Fruit fly (Drosophila melanogaster) whole organism, embryonic: ENCODE results near the gene Ldh.

Experiments
- BEAF-32 ChIP-seq: fragments of 200-800 bp; sonication (Bioruptor generic); optimal IDR thresholded peaks from 3 replicates; lab custom pipeline; 2017; ENCODE audit warnings: missing biosample characterization, missing genetic modification characterization, mild to moderate bottlenecking, moderate library complexity, missing genetic modification reagents
- CG11456 ChIP-seq: fragments of 200-800 bp; sonication (Bioruptor generic); IDR thresholded peaks from 3 replicates; pipeline ENCODE4 v1.3.6; 2022; ENCODE audit warnings: missing biosample characterization, missing genetic modification characterization
- CG1233 ChIP-seq: fragments of 200-800 bp; sonication (Bioruptor generic); optimal IDR thresholded peaks from 4 replicates; lab custom pipeline; 2018; ENCODE audit warnings: missing biosample characterization, mild to moderate bottlenecking, missing genetic modification characterization
- CG12659 ChIP-seq: fragments of 200-800 bp; sonication (Bioruptor generic); optimal IDR thresholded peaks from 3 replicates; lab custom pipeline; 2017; ENCODE audit warnings: mild to moderate bottlenecking, missing biosample characterization, missing genetic modification reagents, missing genetic modification characterization
- CG12769 ChIP-seq: fragments of 200-800 bp; sonication (Bioruptor generic); optimal IDR thresholded peaks from 2 replicates; lab custom pipeline; 2019; ENCODE audit warnings: missing biosample characterization, mild to moderate bottlenecking, missing genetic modification characterization, moderate library complexity
- CG13775 ChIP-seq: fragments of 200-800 bp; sonication (Bioruptor generic); optimal IDR thresholded peaks from 3 replicates; lab custom pipeline; 2017; ENCODE audit warnings: missing biosample characterization, mild to moderate bottlenecking, missing genetic modification characterization
- CG1647 ChIP-seq: fragments of 200-800 bp; sonication (Bioruptor generic); optimal IDR thresholded peaks from 3 replicates; lab custom pipeline; 2016; ENCODE audit warnings: missing biosample characterization, missing genetic modification characterization
- CG17361 ChIP-seq: fragments of 200-800 bp; sonication (Bioruptor generic); IDR thresholded peaks from 3 replicates; pipeline ENCODE4 v1.3.6; 2022; ENCODE audit warnings: missing biosample characterization, missing genetic modification characterization
- CG18011 ChIP-seq: fragments of 200-800 bp; sonication (Bioruptor generic); optimal IDR thresholded peaks from 2 replicates; lab custom pipeline; 2017; ENCODE audit warnings: missing biosample characterization, missing genetic modification characterization, mild to moderate bottlenecking, moderate library complexity, missing genotype
- CG31365 ChIP-seq: fragments of 200-800 bp; sonication (Bioruptor generic); optimal IDR thresholded peaks from 2 replicates; lab custom pipeline; 2018; ENCODE audit warnings: missing biosample characterization, mild to moderate bottlenecking, missing genetic modification characterization
- CG3163 ChIP-seq: fragments of 200-800 bp; sonication (Bioruptor generic); optimal IDR thresholded peaks from 3 replicates; lab custom pipeline; 2016; ENCODE audit warnings: missing biosample characterization, missing genetic modification characterization
- CG32767 ChIP-seq: fragments of 200-800 bp; sonication (Bioruptor generic); IDR thresholded peaks from 2 replicates; pipeline ENCODE4 v1.3.6; 2022; ENCODE audit warnings: missing biosample characterization, missing genetic modification characterization
- CG6654 ChIP-seq: fragments of 200-800 bp; sonication (Bioruptor generic); optimal IDR thresholded peaks from 2 replicates; lab custom pipeline; 2017; ENCODE audit warnings: missing biosample characterization, mild to moderate bottlenecking, missing genetic modification characterization
- CG6689 ChIP-seq: fragments of 200-800 bp; sonication (Bioruptor generic); IDR thresholded peaks from 2 replicates; pipeline ENCODE4 v1.3.6; 2022; ENCODE audit warnings: missing biosample characterization, missing genetic modification characterization
- CG8924 ChIP-seq: fragments of 200-800 bp; optimal IDR thresholded peaks from 3 replicates; lab custom pipeline; 2019; ENCODE audit warnings: missing biosample characterization, mild to moderate bottlenecking, missing genetic modification characterization, moderate library complexity
- Dad ChIP-seq: fragments of 200-800 bp; sonication (Bioruptor generic); optimal IDR thresholded peaks from 3 replicates; lab custom pipeline; 2016; ENCODE audit warnings: missing biosample characterization, missing genetic modification characterization
- Dll ChIP-seq: fragments of 200-800 bp; sonication (Bioruptor generic); IDR thresholded peaks from 4 replicates; pipeline ENCODE4 v1.3.6; 2022; ENCODE audit warnings: missing biosample characterization, missing genetic modification characterization; ENCODE audit not compliant: partially characterized antibody
- E2f2 ChIP-seq: fragments of 200-800 bp; sonication (Bioruptor generic); IDR thresholded peaks from 2 replicates; pipeline ENCODE4 v1.3.6; 2022; ENCODE audit warnings: missing biosample characterization, missing genetic modification characterization
- Ets65A ChIP-seq: fragments of 200-800 bp; sonication (Bioruptor generic); peaks from one replicate; lab custom pipeline; 2016; ENCODE audit warnings: missing biosample characterization, missing genetic modification characterization
- Ets97D ChIP-seq: fragments of 200-800 bp; sonication (Bioruptor generic); optimal IDR thresholded peaks from 3 replicates; lab custom pipeline; 2016; ENCODE audit warnings: missing biosample characterization, missing genetic modification characterization
- Fer2 ChIP-seq: fragments of 200-800 bp; sonication (Bioruptor generic); optimal IDR thresholded peaks from 2 replicates; lab custom pipeline; 2018; ENCODE audit warnings: missing biosample characterization, mild to moderate bottlenecking, missing genetic modification characterization, moderate library complexity
- H15 ChIP-seq: fragments of 200-800 bp; sonication (Bioruptor generic); IDR thresholded peaks from 3 replicates; pipeline ENCODE4 v1.3.6; 2022; ENCODE audit warnings: missing biosample characterization, missing genetic modification characterization
- Hmx ChIP-seq: fragments of 200-800 bp; sonication (Bioruptor generic); optimal IDR thresholded peaks from 2 replicates; lab custom pipeline; 2016; ENCODE audit warnings: missing biosample characterization, missing genetic modification characterization
- Hr51 ChIP-seq, 2 experiments: fragments of 200-800 bp; sonication (Bioruptor generic); optimal IDR thresholded peaks; 2 replicates in 1 of 2; 3 replicates in 1 of 2; lab custom pipeline; 2016 to 2018; ENCODE audit warnings: missing biosample characterization in 2 of 2, missing genetic modification characterization in 2 of 2, mild to moderate bottlenecking in 1 of 2, moderate library complexity in 1 of 2
- Jarid2 ChIP-seq: fragments of 200-800 bp; sonication (Bioruptor generic); optimal IDR thresholded peaks from 3 replicates; lab custom pipeline; 2017; ENCODE audit warnings: mild to moderate bottlenecking, missing biosample characterization, missing genetic modification reagents, missing genetic modification characterization
- Lhr ChIP-seq: fragments of 200-800 bp; sonication (Bioruptor generic); optimal IDR thresholded peaks from 3 replicates; lab custom pipeline; 2017; ENCODE audit warnings: mild to moderate bottlenecking, missing biosample characterization, missing genetic modification reagents, missing genetic modification characterization
- Lpt ChIP-seq: fragments of >200 bp; optimal IDR thresholded peaks from 2 replicates; lab custom pipeline; 2018; ENCODE audit warnings: missing biosample characterization, missing genetic modification characterization
- Mad ChIP-seq: fragments of 200-800 bp; sonication (Bioruptor generic); optimal IDR thresholded peaks from 2 replicates; lab custom pipeline; 2016; ENCODE audit warnings: missing biosample characterization, missing genetic modification characterization
- Mes4 ChIP-seq: fragments of 200-800 bp; sonication (Bioruptor generic); optimal IDR thresholded peaks from 2 replicates; lab custom pipeline; 2016; ENCODE audit warnings: missing biosample characterization, missing genetic modification characterization
- NK7.1 ChIP-seq: fragments of 200-800 bp; sonication (Bioruptor generic); optimal IDR thresholded peaks from 3 replicates; lab custom pipeline; 2016; ENCODE audit warnings: missing biosample characterization, missing genetic modification characterization
- Nf-YB ChIP-seq: fragments of 200-800 bp; sonication (Bioruptor generic); optimal IDR thresholded peaks from 3 replicates; lab custom pipeline; 2019; ENCODE audit warnings: missing biosample characterization, mild to moderate bottlenecking, missing genetic modification characterization, moderate library complexity
- Sin3A ChIP-seq: fragments of >200 bp; optimal IDR thresholded peaks from 2 replicates; lab custom pipeline; 2018
- Trl ChIP-seq, 3 experiments: fragments of >200 bp in 2 of 3; fragments of 200-800 bp in 1 of 3; sonication (Bioruptor generic) in 1 of 3; optimal IDR thresholded peaks; 2 replicates in 1 of 3; 3 replicates in 2 of 3; lab custom pipeline; 2016 to 2017; ENCODE audit warnings: missing biosample characterization in 1 of 3, missing genetic modification characterization in 1 of 3
- Vsx1 ChIP-seq: fragments of 200-800 bp; sonication (Bioruptor generic); optimal IDR thresholded peaks from 2 replicates; lab custom pipeline; 2017; ENCODE audit warnings: missing biosample characterization, mild to moderate bottlenecking, missing genetic modification characterization, missing genetic modification reagents
- YL-1 ChIP-seq: fragments of 200-800 bp; sonication (Bioruptor generic); optimal IDR thresholded peaks from 3 replicates; lab custom pipeline; 2017; ENCODE audit warnings: missing biosample characterization, mild to moderate bottlenecking, missing genetic modification characterization
- abd-A ChIP-seq: fragments of 200-800 bp; sonication (Bioruptor generic); optimal IDR thresholded peaks from 3 replicates; lab custom pipeline; 2019; ENCODE audit warnings: missing biosample characterization, mild to moderate bottlenecking, missing genetic modification characterization, moderate library complexity
- chif ChIP-seq, 2 experiments: fragments of 200-800 bp; sonication (Bioruptor generic); optimal IDR thresholded peaks; 3 replicates each; lab custom pipeline; 2016; ENCODE audit warnings: missing biosample characterization in 2 of 2, missing genetic modification characterization in 2 of 2
- grn ChIP-seq: fragments of 200-800 bp; sonication (Bioruptor generic); optimal IDR thresholded peaks from 3 replicates; lab custom pipeline; 2017; ENCODE audit warnings: missing biosample characterization, missing genetic modification characterization
- inv ChIP-seq: fragments of 200-800 bp; sonication (Bioruptor generic); IDR thresholded peaks from 2 replicates; pipeline ENCODE4 v1.3.6; 2022; ENCODE audit warnings: missing biosample characterization, missing genetic modification characterization; ENCODE audit not compliant: partially characterized antibody
- jing ChIP-seq: fragments of 200-800 bp; sonication (Bioruptor generic); optimal IDR thresholded peaks from 2 replicates; lab custom pipeline; 2018; ENCODE audit warnings: missing biosample characterization, mild to moderate bottlenecking, missing genetic modification characterization
- sc ChIP-seq, 3 experiments: fragments of >200 bp in 2 of 3; fragments of 200-800 bp in 1 of 3; sonication (Bioruptor generic) in 1 of 3; optimal IDR thresholded peaks; 2 replicates in 2 of 3; 3 replicates in 1 of 3; lab custom pipeline; 2017; ENCODE audit warnings: mild to moderate bottlenecking in 1 of 3, missing biosample characterization in 1 of 3, missing genetic modification characterization in 1 of 3, missing genetic modification reagents in 1 of 3
- scrt ChIP-seq: fragments of 200-800 bp; sonication (Bioruptor generic); optimal IDR thresholded peaks from 2 replicates; lab custom pipeline; 2018; ENCODE audit warnings: missing biosample characterization, mild to moderate bottlenecking, missing genetic modification characterization, moderate library complexity
- sens-2 ChIP-seq: fragments of 200-800 bp; sonication (Bioruptor generic); IDR thresholded peaks from 2 replicates; pipeline ENCODE4 v1.3.6; 2022; ENCODE audit warnings: missing biosample characterization, missing genetic modification characterization
- sim ChIP-seq: fragments of 200-800 bp; sonication (Bioruptor generic); IDR thresholded peaks from 2 replicates; pipeline ENCODE4 v1.3.6; 2022; ENCODE audit warnings: missing biosample characterization, missing genetic modification characterization
- tll ChIP-seq, 2 experiments: fragments of 200-800 bp in 1 of 2; fragments of >200 bp in 1 of 2; sonication (Bioruptor generic) in 1 of 2; optimal IDR thresholded peaks; 2 replicates each; lab custom pipeline; 2017 to 2019; ENCODE audit warnings: missing biosample characterization in 2 of 2, missing genetic modification characterization in 2 of 2, mild to moderate bottlenecking in 1 of 2, moderate library complexity in 1 of 2
- tna ChIP-seq: fragments of 200-800 bp; sonication (Bioruptor generic); IDR thresholded peaks from 2 replicates; pipeline ENCODE4 v1.3.6; 2022; ENCODE audit warnings: missing biosample characterization, missing genetic modification characterization; ENCODE audit not compliant: partially characterized antibody
- toy ChIP-seq: fragments of 200-800 bp; sonication (Bioruptor generic); IDR thresholded peaks from 2 replicates; pipeline ENCODE4 v1.3.6; 2022; ENCODE audit warnings: missing biosample characterization, missing genetic modification characterization

Ldh gene

dm6 chr3L:6262644-6263404, at the start of gene Ldh (continued):
- peak; percentile 67 for TF ChIP-seq grn (GFP tag; lab: Kevin White, UChicago)
- peak; percentile 76 for TF ChIP-seq Mes4
- peak; percentile 79 to 88 for TF ChIP-seq chif (GFP tag; optimal IDR thresholded peaks at IDR 0.05; lab: Kevin White, UChicago)
- TF ChIP-seq tna (GFP tag; lab: Robert Waterston, UW) = no peak
- peak; percentile 83 for TF ChIP-seq jing
- TF ChIP-seq CG11456 (GFP tag; lab: Robert Waterston, UW) = peak; percentile 85
- no peak for TF ChIP-seq sc (optimal IDR thresholded peaks at IDR 0.05; lab: Kevin White, UChicago)
- peak; percentile 93 for TF ChIP-seq sc (GFP tag; optimal IDR thresholded peaks at IDR 0.05; lab: Kevin White, UChicago)
- peak; percentile 84 for TF ChIP-seq CG1647 (GFP tag; lab: Kevin White, UChicago)
- peak; percentile 95 for TF ChIP-seq CG13775 (GFP tag; lab: Kevin White, UChicago)
- TF ChIP-seq Jarid2 (GFP tag; lab: Kevin White, UChicago) = peak; percentile 85
- no peak for TF ChIP-seq Dll
- TF ChIP-seq Vsx1 (GFP tag; lab: Kevin White, UChicago) = peak; percentile 78
- peak; percentile 68 for TF ChIP-seq abd-A (tag; lab: Kevin White, UChicago)
- peak in 1 of 2 experiments; percentile 83 for TF ChIP-seq tll (GFP tag; optimal IDR thresholded peaks at IDR 0.05; lab: Kevin White, UChicago)
- no peak for TF ChIP-seq inv (GFP tag; lab: Robert Waterston, UW)
- peak; percentile 97 for TF ChIP-seq Ets65A (GFP tag; lab: Kevin White, UChicago)
- peak; percentile 33 for TF ChIP-seq CG3163 (GFP tag; lab: Kevin White, UChicago)
- TF ChIP-seq sens-2 (GFP tag; lab: Robert Waterston, UW) = peak; percentile 78
- no peak for TF ChIP-seq Lpt (GFP tag; lab: Kevin White, UChicago)
- TF ChIP-seq E2f2 (GFP tag; lab: Robert Waterston, UW) = peak; percentile 69; the same call in 1 of the 2 replicates
- TF ChIP-seq CG8924 (tag; lab: Kevin White, UChicago) = peak; percentile 99
- TF ChIP-seq Nf-YB (GFP tag; lab: Kevin White, UChicago) = peak; percentile 88
- TF ChIP-seq CG18011 (GFP tag; lab: Kevin White, UChicago) = peak; percentile 78
- TF ChIP-seq Trl (optimal IDR thresholded peaks at IDR 0.05; lab: Kevin White, UChicago) = peak; percentile 57 to 65
- peak; percentile 68 for TF ChIP-seq Trl (GFP tag; optimal IDR thresholded peaks at IDR 0.05; lab: Kevin White, UChicago)
- peak; percentile 7 for TF ChIP-seq BEAF-32 (GFP tag; lab: Kevin White, UChicago)
- TF ChIP-seq CG6689 (GFP tag; lab: Robert Waterston, UW) = peak; percentile 95
- TF ChIP-seq CG31365 = peak; percentile 71
- peak; percentile 88 to 98 for TF ChIP-seq Hr51 (GFP tag; optimal IDR thresholded peaks at IDR 0.05; lab: Kevin White, UChicago)
- TF ChIP-seq Ets97D = peak; percentile 59
- peak; percentile 87 for TF ChIP-seq YL-1 (GFP tag; lab: Kevin White, UChicago)
- peak; percentile 81 for TF ChIP-seq H15 (GFP tag; lab: Robert Waterston, UW)
- peak; percentile 95 for TF ChIP-seq CG32767 (GFP tag; lab: Robert Waterston, UW)
- peak; percentile 99 for TF ChIP-seq CG17361
- peak; percentile 88 for TF ChIP-seq Lhr (GFP tag; lab: Kevin White, UChicago)
- TF ChIP-seq sim (GFP tag; lab: Robert Waterston, UW) = peak; percentile 87
- TF ChIP-seq Hmx (GFP tag; lab: Kevin White, UChicago) = peak; percentile 84
- peak; percentile 97 for TF ChIP-seq CG1233 (GFP tag; lab: Kevin White, UChicago)
- TF ChIP-seq Sin3A = no peak
- peak; percentile 70; the same call in 1 of the 2 replicates for TF ChIP-seq toy
- TF ChIP-seq CG12659 (GFP tag; lab: Kevin White, UChicago) = peak; percentile 97
- peak; percentile 76 for TF ChIP-seq CG6654 (GFP tag; lab: Kevin White, UChicago)
- TF ChIP-seq NK7.1 (GFP tag; lab: Kevin White, UChicago) = peak; percentile 78
- TF ChIP-seq Fer2 = peak; percentile 94
- TF ChIP-seq Mad (GFP tag; lab: Kevin White, UChicago) = peak; percentile 86
- peak; percentile 92 for TF ChIP-seq CG12769
- TF ChIP-seq scrt (GFP tag; lab: Kevin White, UChicago) = peak; percentile 92
- peak; percentile 73 for TF ChIP-seq Dad
